Worm (Caenorhabditis elegans) whole organism, midembryonic: Measurements from ENCODE around the gene C56C10.7.

ENCODE experiments used
- cog-1 ChIP-seq: sonication (generic microtip); optimal IDR thresholded peaks from 2 replicates; lab custom pipeline; 2016; ENCODE audit warnings: missing genetic modification characterization, missing compliant biosample characterization
- flt-1 ChIP-seq: fragments of 200-800 bp; sonication (Bioruptor generic); IDR thresholded peaks from 2 replicates; pipeline ENCODE4 v1.3.6; 2022; ENCODE audit warnings: missing genetic modification characterization, missing compliant biosample characterization
- med-1 ChIP-seq: sonication (generic microtip); optimal IDR thresholded peaks from 2 replicates; lab custom pipeline; 2017; ENCODE audit warnings: missing genetic modification characterization, mild to moderate bottlenecking, missing compliant biosample characterization, antibody characterized with exemption, missing genetic modification reagents; ENCODE audit not compliant: insufficient read depth
- ref-1 ChIP-seq: fragments of 200-800 bp; sonication (Bioruptor generic); conservative IDR thresholded peaks from 2 replicates; pipeline ENCODE4 v1.3.6; 2022; ENCODE audit warnings: missing genetic modification reagents, missing genetic modification characterization, missing compliant biosample characterization
- tab-1 ChIP-seq: fragments of 200-800 bp; sonication (Bioruptor generic); IDR thresholded peaks from 2 replicates; pipeline ENCODE4 v1.3.6; 2022; ENCODE audit warnings: missing genetic modification characterization, missing compliant biosample characterization
- ztf-23 ChIP-seq: fragments of 200-800 bp; sonication (Bioruptor generic); IDR thresholded peaks from 2 replicates; pipeline ENCODE4 v1.3.6; 2022; ENCODE audit warnings: missing genetic modification reagents, missing genetic modification characterization, missing compliant biosample characterization
- ztf-29 ChIP-seq: fragments of 200-800 bp; sonication (Bioruptor generic); IDR thresholded peaks from 2 replicates; pipeline ENCODE4 v1.3.6; 2022; ENCODE audit warnings: missing genetic modification reagents, missing genetic modification characterization, missing compliant biosample characterization

DNA sequence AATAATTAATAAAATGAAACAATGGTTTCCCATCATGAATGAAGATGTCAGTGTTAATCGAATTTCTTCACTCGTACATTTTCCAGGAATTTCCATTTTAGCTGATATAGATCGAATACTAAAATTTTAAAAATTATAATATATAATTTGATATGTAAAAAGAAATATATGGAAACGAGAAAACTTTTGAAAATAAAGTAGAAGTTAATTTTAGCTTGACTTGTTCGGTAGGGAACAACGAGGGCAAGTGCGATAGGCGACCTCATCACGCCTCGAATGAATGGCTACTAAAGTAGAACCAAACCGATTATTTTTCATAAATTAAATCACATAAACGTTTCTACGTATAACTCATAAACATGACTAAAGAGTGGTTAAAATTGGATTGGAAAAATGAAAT lies 9.0 kb downstream of the C56C10.7 start, which contains the start of gene sra-31:
- no peak for TF ChIP-seq ztf-29 (GFP tag; lab: Robert Waterston, UW)
- TF ChIP-seq flt-1: no peak
- no peak for TF ChIP-seq med-1 (GFP tag; lab: Kevin White, UChicago)
- TF ChIP-seq ref-1 (GFP tag; lab: Robert Waterston, UW): no peak
- no peak for TF ChIP-seq cog-1 (tag; lab: Kevin White, UChicago)
- no peak for TF ChIP-seq tab-1 (GFP tag; lab: Robert Waterston, UW)
- TF ChIP-seq ztf-23 (GFP tag; lab: Robert Waterston, UW): no peak
